Worm (Caenorhabditis elegans) whole organism, mixed stage, embryonic: ENCODE data around the gene W10C6.2.

Source experiments
- bed-3 ChIP-seq: fragments of 200-800 bp; sonication (Bioruptor generic); optimal IDR thresholded peaks from 3 replicates; lab custom pipeline; 2018; ENCODE audit warnings: mild to moderate bottlenecking, missing genetic modification characterization, moderate library complexity, missing compliant biosample characterization
- elt-3 ChIP-seq: fragments of 150-350 bp; optimal IDR thresholded peaks from 2 replicates; lab custom pipeline; 2014; ENCODE audit warnings: missing biosample characterization, missing genetic modification characterization
- lin-13 ChIP-seq: fragments of 150-350 bp; optimal IDR thresholded peaks from 2 replicates; lab custom pipeline; 2014; ENCODE audit warnings: missing biosample characterization, missing genetic modification characterization
- mls-2 ChIP-seq: sonication (generic microtip); optimal IDR thresholded peaks from 2 replicates; lab custom pipeline; 2016; ENCODE audit warnings: mild to moderate bottlenecking, missing genetic modification characterization, moderate library complexity, missing compliant biosample characterization
- pha-4 ChIP-seq: fragments of 150-350 bp; optimal IDR thresholded peaks from 2 replicates; lab custom pipeline; 2018; ENCODE audit warnings: missing biosample characterization, missing genetic modification reagents, missing genetic modification characterization
- snpc-4 ChIP-seq: fragments of 150-350 bp; optimal IDR thresholded peaks from 2 replicates; lab custom pipeline; 2014; ENCODE audit warnings: missing biosample characterization, missing genetic modification characterization
- unc-39 ChIP-seq: fragments of 150-350 bp; optimal IDR thresholded peaks from 2 replicates; lab custom pipeline; 2014; ENCODE audit warnings: missing biosample characterization, missing genetic modification characterization
- zip-8 ChIP-seq: fragments of 150-350 bp; optimal IDR thresholded peaks from 2 replicates; lab custom pipeline; 2014; ENCODE audit warnings: missing biosample characterization, missing genetic modification characterization
- ztf-11 ChIP-seq: fragments of 150-350 bp; optimal IDR thresholded peaks from 2 replicates; lab custom pipeline; 2014; ENCODE audit warnings: missing biosample characterization, missing genetic modification characterization

DNA sequence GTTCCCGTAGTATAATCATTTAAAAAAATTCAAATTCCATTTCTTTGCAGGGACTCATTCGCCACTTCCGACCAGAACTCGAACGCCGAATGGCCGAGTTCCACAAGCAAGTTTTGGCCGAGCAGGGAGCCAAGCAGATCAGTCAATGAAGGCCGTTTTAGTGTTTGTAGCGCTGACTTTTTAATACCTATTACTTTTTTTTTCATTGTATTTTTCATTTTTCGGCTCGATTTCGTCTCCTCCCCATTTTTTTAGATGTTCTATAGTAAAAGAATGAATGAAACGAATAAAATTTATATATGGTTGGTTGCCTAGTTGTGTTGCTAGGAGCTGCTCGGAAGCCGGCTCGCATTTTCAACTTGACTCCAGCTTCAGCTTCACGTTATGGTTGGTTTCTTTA lies 21.9 kb downstream of the W10C6.2 start, which contains the start of gene C09H10.4:
- no peak for TF ChIP-seq elt-3 (tag; lab: Kevin White, UChicago)
- no peak for TF ChIP-seq unc-39 (tag; lab: Kevin White, UChicago)
- TF ChIP-seq pha-4 (tag; lab: Kevin White, UChicago), result no peak
- no peak for TF ChIP-seq mls-2 (tag; lab: Kevin White, UChicago)
- TF ChIP-seq zip-8, result no peak
- no peak for TF ChIP-seq ztf-11 (tag; lab: Kevin White, UChicago)
- TF ChIP-seq lin-13 (tag; lab: Kevin White, UChicago), result no peak
- TF ChIP-seq snpc-4 (tag; lab: Kevin White, UChicago), result no peak
- no peak for TF ChIP-seq bed-3
